Fruit fly (Drosophila melanogaster) whole organism, embryonic: ENCODE results near the gene hfp.

Experiments
- ATbp ChIP-seq: fragments of 200-800 bp; sonication (Bioruptor generic); optimal IDR thresholded peaks from 2 replicates; lab custom pipeline; 2017; ENCODE audit warnings: missing biosample characterization, mild to moderate bottlenecking, missing genetic modification characterization, missing genetic modification reagents
- Abd-B ChIP-seq: fragments of 200-800 bp; sonication (Bioruptor generic); optimal IDR thresholded peaks from 2 replicates; lab custom pipeline; 2018; ENCODE audit warnings: missing biosample characterization, mild to moderate bottlenecking, missing genetic modification characterization, moderate library complexity
- Atf3 ChIP-seq: fragments of 200-800 bp; sonication (Bioruptor generic); optimal IDR thresholded peaks from 3 replicates; lab custom pipeline; 2016; ENCODE audit warnings: missing biosample characterization, missing genetic modification characterization
- B-H2 ChIP-seq: fragments of 200-800 bp; sonication (Bioruptor generic); optimal IDR thresholded peaks from 2 replicates; lab custom pipeline; 2018; ENCODE audit warnings: missing biosample characterization, mild to moderate bottlenecking, missing genetic modification characterization
- BtbVII ChIP-seq: fragments of 200-800 bp; sonication (Bioruptor generic); optimal IDR thresholded peaks from 3 replicates; lab custom pipeline; 2017; ENCODE audit warnings: missing biosample characterization, mild to moderate bottlenecking, missing genetic modification characterization
- CG10274 ChIP-seq: fragments of 200-800 bp; sonication (Bioruptor generic); optimal IDR thresholded peaks from 3 replicates; lab custom pipeline; 2017; ENCODE audit warnings: missing biosample characterization, mild to moderate bottlenecking, missing genetic modification characterization
- CG10366 ChIP-seq: fragments of 200-800 bp; sonication (Bioruptor generic); IDR thresholded peaks from 2 replicates; pipeline ENCODE4 v1.3.6; 2022; ENCODE audit warnings: missing biosample characterization, missing genetic modification characterization
- CG10654 ChIP-seq: fragments of 200-800 bp; sonication (Bioruptor generic); optimal IDR thresholded peaks from 2 replicates; lab custom pipeline; 2016; ENCODE audit warnings: missing biosample characterization, missing genetic modification characterization
- CG12391 ChIP-seq: fragments of 200-800 bp; sonication (Bioruptor generic); optimal IDR thresholded peaks from 3 replicates; lab custom pipeline; 2018; ENCODE audit warnings: missing biosample characterization, mild to moderate bottlenecking, missing genetic modification characterization, moderate library complexity
- CG1602 ChIP-seq: fragments of 200-800 bp; sonication (Bioruptor generic); optimal IDR thresholded peaks from 3 replicates; lab custom pipeline; 2016; ENCODE audit warnings: missing biosample characterization, missing genetic modification characterization
- CG1647 ChIP-seq: fragments of 200-800 bp; sonication (Bioruptor generic); optimal IDR thresholded peaks from 3 replicates; lab custom pipeline; 2016; ENCODE audit warnings: missing biosample characterization, missing genetic modification characterization
- CG16813 ChIP-seq: fragments of 200-800 bp; sonication (Bioruptor generic); IDR thresholded peaks from 3 replicates; pipeline ENCODE4 v1.3.6; 2022; ENCODE audit warnings: missing biosample characterization, missing genetic modification characterization; ENCODE audit not compliant: partially characterized antibody
- CG18262 ChIP-seq: fragments of 200-800 bp; optimal IDR thresholded peaks from 3 replicates; lab custom pipeline; 2019; ENCODE audit warnings: missing biosample characterization, mild to moderate bottlenecking, missing genetic modification characterization, moderate library complexity
- CG18599 ChIP-seq: fragments of 200-800 bp; sonication (Bioruptor generic); optimal IDR thresholded peaks from 3 replicates; lab custom pipeline; 2017; ENCODE audit warnings: missing biosample characterization, missing genetic modification characterization, mild to moderate bottlenecking, moderate library complexity, missing genetic modification reagents
- CG32532 ChIP-seq: fragments of 200-800 bp; sonication (Bioruptor generic); IDR thresholded peaks from 2 replicates; pipeline ENCODE4 v1.3.6; 2022; ENCODE audit warnings: missing biosample characterization, missing genetic modification characterization
- CG32772 ChIP-seq: fragments of 200-800 bp; sonication (Bioruptor generic); IDR thresholded peaks from 2 replicates; pipeline ENCODE4 v1.3.6; 2022; ENCODE audit warnings: missing biosample characterization, missing genetic modification characterization
- CG3281 ChIP-seq: fragments of 200-800 bp; sonication (Bioruptor generic); optimal IDR thresholded peaks from 3 replicates; lab custom pipeline; 2017; ENCODE audit warnings: missing biosample characterization, mild to moderate bottlenecking, missing genetic modification characterization
- CG43689 ChIP-seq: fragments of 200-800 bp; sonication (Bioruptor generic); IDR thresholded peaks from 2 replicates; pipeline ENCODE4 v1.3.6; 2022; ENCODE audit warnings: missing biosample characterization, missing genetic modification characterization
- CG6689 ChIP-seq: fragments of 200-800 bp; sonication (Bioruptor generic); IDR thresholded peaks from 2 replicates; pipeline ENCODE4 v1.3.6; 2022; ENCODE audit warnings: missing biosample characterization, missing genetic modification characterization
- CG7963 ChIP-seq: fragments of 200-800 bp; sonication (Bioruptor generic); IDR thresholded peaks from 3 replicates; pipeline ENCODE4 v1.3.6; 2022; ENCODE audit warnings: missing biosample characterization, missing genetic modification characterization; ENCODE audit not compliant: partially characterized antibody
- CG8359 ChIP-seq: fragments of 200-800 bp; sonication (Bioruptor generic); optimal IDR thresholded peaks from 2 replicates; lab custom pipeline; 2017; ENCODE audit warnings: missing biosample characterization, mild to moderate bottlenecking, missing genetic modification characterization, borderline replicate concordance
- CG9932 ChIP-seq: fragments of 200-800 bp; sonication (Bioruptor generic); IDR thresholded peaks from 2 replicates; pipeline ENCODE4 v1.3.6; 2022; ENCODE audit warnings: missing biosample characterization, missing genetic modification characterization
- CHES-1-like ChIP-seq: fragments of 200-800 bp; sonication (Bioruptor generic); optimal IDR thresholded peaks from 2 replicates; lab custom pipeline; 2016; ENCODE audit warnings: missing biosample characterization, missing genetic modification characterization
- Chrac-16 ChIP-seq: fragments of 200-800 bp; sonication (Bioruptor generic); optimal IDR thresholded peaks from 3 replicates; lab custom pipeline; 2016; ENCODE audit warnings: missing biosample characterization, missing genetic modification characterization
- Dp ChIP-seq: fragments of 200-800 bp; sonication (Bioruptor generic); optimal IDR thresholded peaks from 2 replicates; lab custom pipeline; 2018; ENCODE audit warnings: missing biosample characterization, mild to moderate bottlenecking, missing genetic modification characterization, moderate library complexity
- Elba2 ChIP-seq: fragments of 200-800 bp; sonication (Bioruptor generic); optimal IDR thresholded peaks from 3 replicates; lab custom pipeline; 2016; ENCODE audit warnings: missing biosample characterization, missing genetic modification characterization
- Jarid2 ChIP-seq: fragments of 200-800 bp; sonication (Bioruptor generic); optimal IDR thresholded peaks from 3 replicates; lab custom pipeline; 2017; ENCODE audit warnings: mild to moderate bottlenecking, missing biosample characterization, missing genetic modification reagents, missing genetic modification characterization
- Mrtf ChIP-seq: fragments of 200-800 bp; sonication (Bioruptor generic); IDR thresholded peaks from 3 replicates; pipeline ENCODE4 v1.3.6; 2022; ENCODE audit warnings: missing biosample characterization, missing genetic modification characterization
- Myb ChIP-seq: fragments of 200-800 bp; sonication (Bioruptor generic); optimal IDR thresholded peaks from 2 replicates; lab custom pipeline; 2016; ENCODE audit warnings: missing biosample characterization, missing genetic modification characterization
- NK7.1 ChIP-seq: fragments of 200-800 bp; sonication (Bioruptor generic); optimal IDR thresholded peaks from 3 replicates; lab custom pipeline; 2016; ENCODE audit warnings: missing biosample characterization, missing genetic modification characterization
- Oli ChIP-seq: fragments of 200-800 bp; sonication (Bioruptor generic); optimal IDR thresholded peaks from 2 replicates; lab custom pipeline; 2018; ENCODE audit warnings: missing biosample characterization, mild to moderate bottlenecking, missing genetic modification characterization, moderate library complexity
- PHDP ChIP-seq: fragments of 200-800 bp; sonication (Bioruptor generic); optimal IDR thresholded peaks from 3 replicates; lab custom pipeline; 2018; ENCODE audit warnings: missing biosample characterization, mild to moderate bottlenecking, missing genetic modification characterization, moderate library complexity
- Scr ChIP-seq: fragments of 200-800 bp; sonication (Bioruptor generic); IDR thresholded peaks from 2 replicates; pipeline ENCODE4 v1.3.6; 2022; ENCODE audit warnings: missing biosample characterization, missing genetic modification characterization; ENCODE audit not compliant: partially characterized antibody
- Xbp1 ChIP-seq: fragments of 200-800 bp; sonication (Bioruptor generic); optimal IDR thresholded peaks from 3 replicates; lab custom pipeline; 2016; ENCODE audit warnings: missing biosample characterization, mild to moderate bottlenecking, missing genetic modification characterization
- esg ChIP-seq: fragments of 200-800 bp; sonication (Bioruptor generic); conservative IDR thresholded peaks from 2 replicates; pipeline ENCODE4 v1.3.6; 2022; ENCODE audit warnings: missing biosample characterization, missing genetic modification characterization
- fd3F ChIP-seq: fragments of 200-800 bp; sonication (Bioruptor generic); optimal IDR thresholded peaks from 2 replicates; lab custom pipeline; 2018; ENCODE audit warnings: missing biosample characterization, mild to moderate bottlenecking, missing genetic modification characterization, moderate library complexity
- gsb-n ChIP-seq: fragments of 200-800 bp; sonication (Bioruptor generic); optimal IDR thresholded peaks from 3 replicates; lab custom pipeline; 2018; ENCODE audit warnings: missing biosample characterization, mild to moderate bottlenecking, missing genetic modification characterization
- ind ChIP-seq: fragments of 200-800 bp; sonication (Bioruptor generic); optimal IDR thresholded peaks from 3 replicates; lab custom pipeline; 2016; ENCODE audit warnings: missing biosample characterization, missing genetic modification characterization
- inv ChIP-seq: fragments of 200-800 bp; sonication (Bioruptor generic); IDR thresholded peaks from 2 replicates; pipeline ENCODE4 v1.3.6; 2022; ENCODE audit warnings: missing biosample characterization, missing genetic modification characterization; ENCODE audit not compliant: partially characterized antibody
- mirr ChIP-seq: fragments of 200-800 bp; sonication (Bioruptor generic); optimal IDR thresholded peaks from 3 replicates; lab custom pipeline; 2018; ENCODE audit warnings: missing biosample characterization, mild to moderate bottlenecking, missing genetic modification characterization
- nerfin-2 ChIP-seq: fragments of 200-800 bp; sonication (Bioruptor generic); IDR thresholded peaks from 2 replicates; pipeline ENCODE4 v1.3.6; 2022; ENCODE audit warnings: missing biosample characterization, missing genetic modification characterization; ENCODE audit not compliant: partially characterized antibody
- nom ChIP-seq: fragments of 200-800 bp; sonication (Bioruptor generic); optimal IDR thresholded peaks from 2 replicates; lab custom pipeline; 2017; ENCODE audit warnings: missing biosample characterization, missing genetic modification characterization, mild to moderate bottlenecking, moderate library complexity, missing genetic modification reagents
- pfk ChIP-seq: fragments of 200-800 bp; sonication (Bioruptor generic); optimal IDR thresholded peaks from 2 replicates; lab custom pipeline; 2018; ENCODE audit warnings: missing biosample characterization, mild to moderate bottlenecking, missing genetic modification characterization, moderate library complexity
- psq ChIP-seq: fragments of 200-800 bp; sonication (Bioruptor generic); optimal IDR thresholded peaks from 2 replicates; lab custom pipeline; 2017; ENCODE audit warnings: missing biosample characterization, missing genetic modification characterization
- pum ChIP-seq: fragments of 200-800 bp; sonication (Bioruptor generic); optimal IDR thresholded peaks from 2 replicates; lab custom pipeline; 2016; ENCODE audit warnings: missing biosample characterization, missing genetic modification characterization
- row ChIP-seq: fragments of 200-800 bp; sonication (Bioruptor generic); IDR thresholded peaks from 3 replicates; pipeline ENCODE4 v1.3.6; 2022; ENCODE audit warnings: missing biosample characterization, missing genetic modification characterization
- slbo ChIP-seq: fragments of 200-800 bp; sonication (Bioruptor generic); IDR thresholded peaks from 2 replicates; pipeline ENCODE4 v1.3.6; 2022; ENCODE audit warnings: missing biosample characterization, missing genetic modification characterization
- sna ChIP-seq: fragments of 200-800 bp; sonication (Bioruptor generic); IDR thresholded peaks from 2 replicates; pipeline ENCODE4 v1.3.6; 2022; ENCODE audit warnings: missing biosample characterization, missing genetic modification characterization; ENCODE audit not compliant: partially characterized antibody
- stc ChIP-seq: fragments of 200-800 bp; sonication (Bioruptor generic); IDR thresholded peaks from 2 replicates; pipeline ENCODE4 v1.3.6; 2022; ENCODE audit warnings: missing biosample characterization, missing genetic modification characterization

hfp gene

DNA sequence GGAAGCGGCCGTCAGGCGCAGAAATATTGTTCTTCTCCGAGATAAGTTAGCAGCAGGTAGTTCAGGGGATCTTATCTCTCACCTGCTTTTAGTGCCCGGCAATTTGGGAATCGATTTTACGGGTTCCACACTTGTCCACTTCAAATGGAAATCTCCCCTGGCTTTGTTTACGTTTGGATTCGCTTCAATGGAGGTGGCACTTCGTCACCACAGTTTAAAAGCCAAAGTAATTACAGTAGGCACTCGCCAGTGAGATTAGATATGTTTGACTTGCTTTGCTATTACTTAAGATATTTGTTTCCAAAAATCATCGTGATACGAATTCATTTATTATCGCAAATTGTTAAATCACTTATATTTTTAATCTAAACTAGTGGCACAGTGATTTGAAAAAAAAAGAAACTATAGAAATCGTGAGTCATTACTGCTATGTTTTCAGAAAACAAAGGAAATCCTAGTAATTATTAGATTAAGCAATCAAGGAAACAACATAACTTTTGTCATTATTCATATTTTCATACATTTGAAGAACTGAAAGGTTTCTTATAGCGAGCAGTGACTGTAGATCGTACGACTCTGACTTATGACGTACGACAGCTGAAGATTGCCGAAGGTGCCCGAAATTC, 46.1 kb upstream of the hfp start (continued):
- no peak for TF ChIP-seq CG7963 (GFP tag; lab: Robert Waterston, UW)
- TF ChIP-seq Atf3 (GFP tag; lab: Kevin White, UChicago): no peak
- TF ChIP-seq esg (GFP tag; lab: Robert Waterston, UW): peak; percentile 30; the same call in 1 of the 2 replicates
- peak; percentile 53 for TF ChIP-seq Chrac-16
- peak; percentile 68 for TF ChIP-seq CG32532
- no peak for TF ChIP-seq Scr (GFP tag; lab: Robert Waterston, UW)
- peak; percentile 48 for TF ChIP-seq fd3F (GFP tag; lab: Kevin White, UChicago)
- TF ChIP-seq CG3281: peak; percentile 81
- no peak for TF ChIP-seq Jarid2 (GFP tag; lab: Kevin White, UChicago)
- TF ChIP-seq sna (GFP tag; lab: Robert Waterston, UW): no peak
- peak; percentile 2 for TF ChIP-seq Abd-B
- TF ChIP-seq ATbp (GFP tag; lab: Kevin White, UChicago): no peak
- no peak for TF ChIP-seq psq
- peak; percentile 62 for TF ChIP-seq ind
- TF ChIP-seq CG9932: peak; percentile 69
- TF ChIP-seq slbo (GFP tag; lab: Robert Waterston, UW): peak; percentile 73
- TF ChIP-seq CG1647 (GFP tag; lab: Kevin White, UChicago): peak; percentile 20
- no peak for TF ChIP-seq nom (GFP tag; lab: Kevin White, UChicago)
- TF ChIP-seq CG10654 (GFP tag; lab: Kevin White, UChicago): peak; percentile 13
- TF ChIP-seq CG10274 (GFP tag; lab: Kevin White, UChicago): peak; percentile 38
- TF ChIP-seq Mrtf (GFP tag; lab: Robert Waterston, UW): no peak
- TF ChIP-seq PHDP: peak; percentile 56
- TF ChIP-seq Elba2 (GFP tag; lab: Kevin White, UChicago): no peak
- peak; percentile 45 for TF ChIP-seq CG10366 (GFP tag; lab: Robert Waterston, UW)
- TF ChIP-seq Myb (GFP tag; lab: Kevin White, UChicago): peak; percentile 27
- TF ChIP-seq CG18262 (tag; lab: Kevin White, UChicago): peak; percentile 53
- peak; percentile 6 for TF ChIP-seq B-H2 (GFP tag; lab: Kevin White, UChicago)
- no peak for TF ChIP-seq pfk (GFP tag; lab: Kevin White, UChicago)
- TF ChIP-seq pum (GFP tag; lab: Kevin White, UChicago): peak; percentile 24
- TF ChIP-seq CHES-1-like (GFP tag; lab: Kevin White, UChicago): no peak
- no peak for TF ChIP-seq inv (GFP tag; lab: Robert Waterston, UW)
- no peak for TF ChIP-seq NK7.1 (GFP tag; lab: Kevin White, UChicago)
- TF ChIP-seq CG43689 (GFP tag; lab: Robert Waterston, UW): no peak
- no peak for TF ChIP-seq CG8359 (GFP tag; lab: Kevin White, UChicago)
- no peak for TF ChIP-seq CG16813
- TF ChIP-seq CG6689 (GFP tag; lab: Robert Waterston, UW): peak; percentile 38; the same call in 1 of the 2 replicates
- TF ChIP-seq gsb-n: no peak
- peak; percentile 54 for TF ChIP-seq CG12391 (tag; lab: Kevin White, UChicago)
- TF ChIP-seq nerfin-2: no peak
- TF ChIP-seq stc (GFP tag; lab: Robert Waterston, UW): no peak
- TF ChIP-seq BtbVII (GFP tag; lab: Kevin White, UChicago): peak; percentile 71
- no peak for TF ChIP-seq Dp (GFP tag; lab: Kevin White, UChicago)
- TF ChIP-seq row (GFP tag; lab: Robert Waterston, UW): peak; percentile 78
- TF ChIP-seq Xbp1 (GFP tag; lab: Kevin White, UChicago): peak; percentile 61
- peak; percentile 46 for TF ChIP-seq mirr
- TF ChIP-seq CG18599 (GFP tag; lab: Kevin White, UChicago): peak; percentile 81
- TF ChIP-seq CG32772 (GFP tag; lab: Robert Waterston, UW): 0 out of 2 replicates have a peak, but pooled peaks have one; percentile 11
- TF ChIP-seq CG1602 (GFP tag; lab: Kevin White, UChicago): peak; percentile 43
- peak; percentile 66 for TF ChIP-seq Oli (tag; lab: Kevin White, UChicago)
